Fruit fly (Drosophila melanogaster) whole organism, wandering third instar larva: ENCODE data around the gene ric8a.

ENCODE experiments used
- CG32264 ChIP-seq: fragments of 200-800 bp; sonication (Bioruptor generic); optimal IDR thresholded peaks from 2 replicates; lab custom pipeline; 2016; ENCODE audit warnings: missing biosample characterization, missing genetic modification characterization
- CG9705 ChIP-seq: fragments of 200-800 bp; sonication (Bioruptor generic); optimal IDR thresholded peaks from 2 replicates; lab custom pipeline; 2018; ENCODE audit warnings: missing biosample characterization, mild to moderate bottlenecking, missing genetic modification characterization
- CrebA ChIP-seq: fragments of 200-800 bp; sonication (Bioruptor generic); optimal IDR thresholded peaks from 2 replicates; lab custom pipeline; 2016; ENCODE audit warnings: missing biosample characterization, mild to moderate bottlenecking, missing genetic modification characterization, borderline replicate concordance
- Dfd ChIP-seq: fragments of >200 bp; optimal IDR thresholded peaks from 2 replicates; lab custom pipeline; 2017; ENCODE audit warnings: missing biosample characterization, missing genetic modification characterization
- Dif ChIP-seq: fragments of 200-275, 200-300 bp; sonication (Bioruptor generic); optimal IDR thresholded peaks from 2 replicates; lab custom pipeline; 2018; ENCODE audit warnings: missing biosample characterization, missing genetic modification characterization; ENCODE audit not compliant: partially characterized antibody
- GATAd ChIP-seq: sonication (Bioruptor generic); optimal IDR thresholded peaks from 2 replicates; lab custom pipeline; 2016; ENCODE audit warnings: missing biosample characterization, missing genetic modification characterization
- HLH106 ChIP-seq: fragments of 200-800 bp; optimal IDR thresholded peaks from 3 replicates; lab custom pipeline; 2019; ENCODE audit warnings: missing biosample characterization, mild to moderate bottlenecking, missing genetic modification characterization, moderate library complexity
- Hnf4 ChIP-seq: fragments of 200-800 bp; sonication (Bioruptor generic); optimal IDR thresholded peaks from 2 replicates; lab custom pipeline; 2016; ENCODE audit warnings: missing biosample characterization, mild to moderate bottlenecking, missing genetic modification characterization
- Hr78 ChIP-seq: fragments of >200 bp; optimal IDR thresholded peaks from 2 replicates; lab custom pipeline; 2017; ENCODE audit warnings: missing biosample characterization, missing genetic modification characterization
- Hr83 ChIP-seq: fragments of 200-300 bp; sonication (Bioruptor generic); optimal IDR thresholded peaks from 2 replicates; lab custom pipeline; 2016; ENCODE audit warnings: missing biosample characterization, mild to moderate bottlenecking, missing genetic modification characterization, moderate library complexity; ENCODE audit not compliant: poor library complexity, severe bottlenecking
- Jra ChIP-seq: sonication (Bioruptor generic); optimal IDR thresholded peaks from 2 replicates; lab custom pipeline; 2016; ENCODE audit warnings: missing biosample characterization, missing genetic modification characterization
- N ChIP-seq: fragments of >200 bp; optimal IDR thresholded peaks from 2 replicates; lab custom pipeline; 2018; ENCODE audit warnings: missing biosample characterization, missing external identifiers, missing genetic modification characterization
- OdsH ChIP-seq: fragments of 200-800 bp; sonication (Bioruptor generic); optimal IDR thresholded peaks from 2 replicates; lab custom pipeline; 2016; ENCODE audit warnings: missing biosample characterization, mild to moderate bottlenecking, missing genetic modification characterization
- Rel ChIP-seq, 2 experiments: fragments of 200-800 bp; sonication (Bioruptor generic) in 1 of 2; optimal IDR thresholded peaks; 2 replicates in 1 of 2; 3 replicates in 1 of 2; lab custom pipeline; 2016 to 2019; ENCODE audit warnings: mild to moderate bottlenecking in 2 of 2, missing biosample characterization in 2 of 2, missing genetic modification characterization in 2 of 2, moderate library complexity in 1 of 2
- Sp1 ChIP-seq: fragments of 200-800 bp; sonication (Bioruptor generic); optimal IDR thresholded peaks from 3 replicates; lab custom pipeline; 2019; ENCODE audit warnings: missing biosample characterization, mild to moderate bottlenecking, missing genetic modification characterization, moderate library complexity
- br ChIP-seq: fragments of 200-800 bp; sonication (Bioruptor generic); optimal IDR thresholded peaks from 2 replicates; lab custom pipeline; 2016; ENCODE audit warnings: missing biosample characterization, missing genetic modification characterization
- brk ChIP-seq: fragments of 200-800 bp; sonication (Bioruptor generic); optimal IDR thresholded peaks from 2 replicates; lab custom pipeline; 2016; ENCODE audit warnings: missing biosample characterization, mild to moderate bottlenecking, missing genetic modification characterization
- dl ChIP-seq, 2 experiments: fragments of 175-275, 200-275 bp in 1 of 2; fragments of 200-275 bp in 1 of 2; sonication (Bioruptor generic); optimal IDR thresholded peaks; lab custom pipeline; 2018; ENCODE audit warnings: mild to moderate bottlenecking in 2 of 2, missing biosample characterization in 2 of 2, missing genetic modification characterization in 2 of 2, moderate library complexity in 2 of 2; ENCODE audit not compliant: partially characterized antibody in 2 of 2, insufficient read depth in 1 of 2
- dmrt93B ChIP-seq: fragments of 200-800 bp; sonication (Bioruptor generic); optimal IDR thresholded peaks from 2 replicates; lab custom pipeline; 2018; ENCODE audit warnings: missing biosample characterization, mild to moderate bottlenecking, missing genetic modification characterization
- ey ChIP-seq: fragments of 200-800 bp; sonication (Bioruptor generic); optimal IDR thresholded peaks from 2 replicates; lab custom pipeline; 2016; ENCODE audit warnings: missing biosample characterization, missing genetic modification characterization
- foxo ChIP-seq, 2 experiments: fragments of 200-800 bp; sonication (Bioruptor generic); optimal IDR thresholded peaks; 2 replicates in 1 of 2; 3 replicates in 1 of 2; lab custom pipeline; 2016 to 2017; ENCODE audit warnings: missing biosample characterization in 2 of 2, missing genetic modification characterization in 2 of 2
- h ChIP-seq: fragments of 200-800 bp; sonication (Bioruptor generic); optimal IDR thresholded peaks from 3 replicates; lab custom pipeline; 2016; ENCODE audit warnings: missing biosample characterization, mild to moderate bottlenecking, missing genetic modification characterization
- jim ChIP-seq: fragments of 175-275, 200-325 bp; sonication (Bioruptor generic); optimal IDR thresholded peaks from 2 replicates; lab custom pipeline; 2016; ENCODE audit warnings: missing biosample characterization, mild to moderate bottlenecking, missing genetic modification characterization
- lola ChIP-seq: fragments of >200 bp; optimal IDR thresholded peaks from 2 replicates; lab custom pipeline; 2017; ENCODE audit warnings: missing biosample characterization, missing genetic modification characterization
- pan ChIP-seq: fragments of >200 bp; optimal IDR thresholded peaks from 2 replicates; lab custom pipeline; 2017
- rgr ChIP-seq: fragments of 200-800 bp; sonication (Bioruptor generic); optimal IDR thresholded peaks from 3 replicates; lab custom pipeline; 2016; ENCODE audit warnings: missing biosample characterization, mild to moderate bottlenecking, missing genetic modification characterization
- sage ChIP-seq: fragments of 200-800 bp; sonication (Bioruptor generic); optimal IDR thresholded peaks from 2 replicates; lab custom pipeline; 2016; ENCODE audit warnings: missing biosample characterization, mild to moderate bottlenecking, missing genetic modification characterization
- tai ChIP-seq: sonication (Bioruptor generic); optimal IDR thresholded peaks from 2 replicates; lab custom pipeline; 2016; ENCODE audit warnings: missing biosample characterization, missing genetic modification characterization
- usp ChIP-seq: fragments of >200 bp; optimal IDR thresholded peaks from 2 replicates; lab custom pipeline; 2017; ENCODE audit warnings: missing biosample characterization, missing genetic modification characterization
- woc ChIP-seq: sonication (Bioruptor generic); optimal IDR thresholded peaks from 2 replicates; lab custom pipeline; 2016; ENCODE audit warnings: missing biosample characterization, mild to moderate bottlenecking, missing genetic modification characterization

Gene ric8a

DNA sequence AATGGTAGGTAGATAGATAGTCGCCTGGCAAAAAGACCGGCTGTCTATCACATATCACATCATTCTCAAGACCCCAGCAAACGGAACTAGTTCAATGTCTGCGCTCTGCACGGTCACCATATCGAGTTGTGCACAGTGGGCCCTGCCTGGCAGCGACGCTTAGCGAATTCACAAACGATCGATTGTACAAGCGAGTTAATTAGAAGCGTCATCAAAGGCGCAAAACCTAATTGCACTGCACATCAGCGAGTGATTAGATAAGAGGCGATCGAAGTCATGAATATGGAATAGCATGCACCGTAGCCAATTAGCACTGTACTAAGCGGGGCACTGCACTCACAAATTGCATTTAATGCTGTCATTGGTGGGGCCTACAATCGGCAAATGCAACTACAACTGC lies 35.5 kb upstream of the ric8a start:
- TF ChIP-seq foxo (GFP tag; optimal IDR thresholded peaks at IDR 0.05; lab: Kevin White, UChicago) (peak in 1 of 2 experiments; percentile 3), CG9705 (GFP tag; lab: Kevin White, UChicago) (no peak), tai (GFP tag; lab: Kevin White, UChicago) (no peak), Hr78 (no peak)

DNA sequence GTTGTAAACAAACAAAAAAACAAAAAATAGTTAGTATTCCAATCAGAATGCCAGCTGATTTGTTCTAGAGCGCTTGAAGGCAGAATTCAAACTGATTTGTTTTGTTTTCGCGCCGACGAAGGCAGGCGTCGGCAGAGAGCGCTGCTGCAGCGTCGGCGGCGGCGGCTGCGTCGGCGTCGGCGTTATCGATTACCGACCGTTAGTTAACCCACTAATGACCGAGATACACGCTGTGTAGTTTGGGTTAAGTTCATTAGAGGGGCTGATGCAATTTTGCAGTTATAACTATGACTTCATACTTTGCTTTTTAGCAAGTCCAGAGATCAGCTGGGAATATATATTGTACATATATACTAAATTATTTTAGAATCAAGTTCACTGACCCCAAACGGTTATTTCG lies 32.8 kb upstream of the ric8a start, which contains the start of gene t:
Gene t (minus strand): TSS at position 76 of the 400 bp plus-strand sequence.
- TF ChIP-seq tai (GFP tag; lab: Kevin White, UChicago) (no peak), CG32264 (GFP tag; lab: Kevin White, UChicago) (no peak), HLH106 (tag; lab: Kevin White, UChicago) (no peak)
- TF ChIP-seq, all 38 proteins: peak for 0

DNA sequence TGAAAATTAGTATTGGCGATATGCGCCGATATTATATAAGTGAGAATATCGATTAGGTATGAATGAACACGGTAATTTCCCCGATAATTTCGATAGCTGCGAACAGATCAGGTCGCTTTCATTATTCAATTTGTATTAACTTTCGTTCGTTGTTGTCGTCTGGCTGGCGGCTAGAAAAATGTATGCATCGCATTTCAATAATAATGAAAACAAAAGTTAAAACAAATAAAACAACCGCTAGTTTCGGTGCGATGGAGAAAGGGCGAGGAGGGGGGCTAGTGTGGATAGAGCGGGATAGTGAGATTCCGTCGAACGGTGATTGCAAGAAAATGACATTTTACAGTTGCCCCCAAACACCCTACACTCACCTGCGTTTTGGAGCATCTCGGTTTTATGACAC lies 31.5 kb upstream of the ric8a start:
- no peak for TF ChIP-seq ey (GFP tag; lab: Kevin White, UChicago)
- no peak for TF ChIP-seq HLH106 (tag; lab: Kevin White, UChicago)

DNA sequence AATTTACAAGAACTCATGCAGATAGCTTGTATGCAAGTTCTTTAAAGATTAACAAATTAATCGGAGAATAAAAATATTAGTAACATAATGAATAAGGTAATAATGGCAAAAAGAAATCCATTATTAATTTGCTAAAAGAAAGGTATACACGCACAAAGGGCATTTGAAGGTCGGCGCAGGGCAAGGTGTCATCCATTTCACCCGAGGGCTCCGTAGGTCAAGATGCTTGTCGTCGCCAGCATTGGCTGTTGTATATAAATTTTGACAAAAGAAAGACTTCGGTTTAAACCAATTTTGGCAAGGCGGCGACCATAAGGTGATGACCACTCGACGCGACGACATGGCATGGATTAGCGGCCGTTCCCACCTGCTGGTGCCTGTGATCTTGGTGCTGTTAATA lies 30.8 kb upstream of the ric8a start, which contains the start of gene CG15370:
Gene CG15370 (plus strand): TSS at position 301 of the 400 bp plus-strand sequence.
- TF ChIP-seq Rel (GFP tag; optimal IDR thresholded peaks at IDR 0.05; lab: Kevin White, UChicago) (no peak), Rel (tag; optimal IDR thresholded peaks at IDR 0.05; lab: Kevin White, UChicago) (no peak), Dfd (GFP tag; lab: Kevin White, UChicago) (no peak), usp (GFP tag; lab: Kevin White, UChicago) (no peak), Jra (no peak), Hr78 (no peak), pan (no peak), N (GFP tag; lab: Kevin White, UChicago) (no peak), brk (no peak), dmrt93B (GFP tag; lab: Kevin White, UChicago) (no peak), Hr83 (no peak), br (GFP tag; lab: Kevin White, UChicago) (no peak), h (GFP tag; lab: Kevin White, UChicago) (no peak), Hnf4 (no peak), dl (GFP tag; optimal IDR thresholded peaks at IDR 0.05; lab: Kevin White, UChicago; ENCODE audit: insufficient read depth in 1 of 2, partially characterized antibody in 2 of 2) (no peak), rgr (GFP tag; lab: Kevin White, UChicago) (no peak), sage (GFP tag; lab: Kevin White, UChicago) (no peak), CrebA (no peak), CG32264 (GFP tag; lab: Kevin White, UChicago) (no peak)

DNA sequence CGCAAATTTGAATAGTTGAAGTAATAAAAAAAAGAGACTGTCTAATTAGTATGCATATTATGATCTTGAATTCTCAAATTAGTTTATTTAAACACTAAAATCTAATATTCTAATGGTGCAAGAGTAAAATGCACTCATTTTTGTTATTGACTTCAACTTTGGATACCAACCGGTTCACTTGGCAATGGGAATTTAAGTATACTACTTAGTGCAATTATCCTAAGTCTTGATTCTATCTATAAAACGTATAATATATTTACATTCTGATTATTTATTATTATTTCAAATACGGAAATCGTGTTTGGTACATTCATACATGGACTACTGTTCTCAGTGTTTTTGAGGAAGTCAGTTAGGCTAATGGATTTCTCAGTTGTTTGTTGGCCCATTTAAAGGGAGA lies 29.1 kb upstream of the ric8a start, which contains the start of gene Gr8a:
Gene Gr8a (plus strand): TSS at position 301 of the 400 bp plus-strand sequence.
- TF ChIP-seq lola (GFP tag; lab: Kevin White, UChicago), result no peak
- TF ChIP-seq Sp1 (GFP tag; lab: Kevin White, UChicago), result no peak
- TF ChIP-seq Rel (GFP tag; optimal IDR thresholded peaks at IDR 0.05; lab: Kevin White, UChicago), result no peak
- TF ChIP-seq Rel (tag; optimal IDR thresholded peaks at IDR 0.05; lab: Kevin White, UChicago), result no peak
- no peak for TF ChIP-seq woc
- no peak for TF ChIP-seq HLH106 (tag; lab: Kevin White, UChicago)
- TF ChIP-seq Hr78, result no peak
- TF ChIP-seq tai (GFP tag; lab: Kevin White, UChicago), result no peak
- TF ChIP-seq OdsH, result no peak
- TF ChIP-seq jim (GFP tag; lab: Kevin White, UChicago), result no peak
- TF ChIP-seq sage (GFP tag; lab: Kevin White, UChicago), result no peak
- TF ChIP-seq GATAd, result no peak
- no peak for TF ChIP-seq br (GFP tag; lab: Kevin White, UChicago)
- TF ChIP-seq rgr (GFP tag; lab: Kevin White, UChicago), result no peak
- no peak for TF ChIP-seq h (GFP tag; lab: Kevin White, UChicago)
- no peak for TF ChIP-seq ey (GFP tag; lab: Kevin White, UChicago)
- TF ChIP-seq Dif (GFP tag; lab: Kevin White, UChicago), result no peak
- no peak for TF ChIP-seq dl (GFP tag; optimal IDR thresholded peaks at IDR 0.05; lab: Kevin White, UChicago; ENCODE audit: insufficient read depth in 1 of 2, partially characterized antibody in 2 of 2)
